Worm (Caenorhabditis elegans): ENCODE measurements around the gene Y37A1A.3.

Y37A1A.3 gene

DNA sequence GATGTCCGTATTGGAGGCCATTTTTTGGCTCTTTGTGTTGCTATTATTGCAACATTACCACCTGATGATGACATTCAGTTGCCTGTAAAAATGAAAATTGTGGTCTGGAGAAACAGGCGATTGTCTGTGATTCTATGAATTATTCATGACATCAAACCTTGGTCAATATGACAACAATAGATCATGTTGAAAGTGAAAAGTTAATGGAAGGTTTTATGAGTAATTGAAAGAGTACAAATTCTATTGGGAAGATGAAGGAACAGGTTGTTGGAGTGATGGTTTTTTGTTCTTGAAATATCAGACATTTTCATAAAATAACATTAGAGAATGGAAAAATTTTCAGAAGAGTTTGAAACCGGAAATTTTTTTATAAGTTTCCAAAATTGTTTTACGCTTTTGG, at the start of gene Y37A1A.3:
TSS of gene Y37A1A.3 (minus strand) at position 101 of the 400 bp plus-strand sequence.
- peak; percentile 4 for TF ChIP-seq blmp-1 (tag; optimal IDR thresholded peaks at IDR 0.05; ENCODE audit: insufficient read depth)
- no peak for TF ChIP-seq nhr-21 (tag; optimal IDR thresholded peaks at IDR 0.05)
- TF ChIP-seq nhr-25 (tag; optimal IDR thresholded peaks at IDR 0.05): peak; percentile 22
- no peak for TF ChIP-seq sma-3 (GFP tag; optimal IDR thresholded peaks at IDR 0.05)

DNA sequence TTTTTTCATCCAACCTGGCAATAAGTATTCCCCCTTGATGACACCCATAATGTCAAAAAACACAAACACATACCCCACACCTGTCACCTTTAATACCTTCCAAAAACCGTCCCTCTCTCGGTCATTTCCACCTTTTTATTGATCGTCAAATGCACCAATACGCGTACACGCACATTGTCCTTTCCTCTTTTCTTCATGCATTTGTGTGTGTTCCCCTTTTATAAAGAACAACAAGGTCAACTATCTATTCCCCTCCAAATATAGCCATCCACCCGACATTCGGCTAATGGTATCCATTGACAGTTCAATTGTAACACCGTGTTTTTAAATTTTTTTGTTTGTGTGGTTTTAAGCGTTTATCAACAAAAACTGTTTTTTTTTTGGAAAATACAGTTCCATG, 42.5 kb upstream of the Y37A1A.3 start:
- TF ChIP-seq sma-3 (GFP tag; optimal IDR thresholded peaks at IDR 0.05) (no peak), F13H6.1 (tag; optimal IDR thresholded peaks at IDR 0.05) (no peak), unc-39 (tag; optimal IDR thresholded peaks at IDR 0.05) (no peak)

DNA sequence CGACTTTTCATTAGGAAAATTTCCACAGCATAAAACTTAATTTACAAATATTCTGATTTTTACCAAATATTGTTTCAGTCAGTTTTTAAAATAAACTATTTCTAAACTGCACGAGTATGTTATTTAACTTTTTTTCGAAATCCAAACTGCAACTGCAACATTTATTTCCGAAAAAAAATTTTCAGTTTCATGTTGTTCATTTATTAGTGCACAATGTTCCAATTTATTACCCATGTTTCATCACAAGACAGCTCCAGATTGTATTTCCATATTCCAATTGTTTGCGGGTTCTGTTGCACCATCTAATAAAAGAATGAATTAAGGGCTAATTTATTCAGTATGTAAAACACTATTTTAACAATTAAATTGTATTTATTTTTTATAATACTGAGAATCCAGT, 39.0 kb upstream of the Y37A1A.3 start:
- no peak for TF ChIP-seq elt-1 (tag; optimal IDR thresholded peaks at IDR 0.05)
- TF ChIP-seq zag-1 (tag; optimal IDR thresholded peaks at IDR 0.05): no peak
- no peak for TF ChIP-seq unc-39 (tag; optimal IDR thresholded peaks at IDR 0.05)
- no peak for TF ChIP-seq unc-55 (GFP tag; optimal IDR thresholded peaks at IDR 0.05)
- TF ChIP-seq nhr-11 (tag; optimal IDR thresholded peaks at IDR 0.05): no peak
- TF ChIP-seq aly-2 (tag; optimal IDR thresholded peaks at IDR 0.05): no peak
- TF ChIP-seq crh-2 (tag; optimal IDR thresholded peaks at IDR 0.05): no peak
- no peak for TF ChIP-seq nhr-77 (tag; optimal IDR thresholded peaks at IDR 0.05)
- TF ChIP-seq dmd-4 (tag; optimal IDR thresholded peaks at IDR 0.05): no peak
- TF ChIP-seq sma-3 (GFP tag; optimal IDR thresholded peaks at IDR 0.05): no peak
- TF ChIP-seq nhr-10 (tag; optimal IDR thresholded peaks at IDR 0.05): no peak

DNA sequence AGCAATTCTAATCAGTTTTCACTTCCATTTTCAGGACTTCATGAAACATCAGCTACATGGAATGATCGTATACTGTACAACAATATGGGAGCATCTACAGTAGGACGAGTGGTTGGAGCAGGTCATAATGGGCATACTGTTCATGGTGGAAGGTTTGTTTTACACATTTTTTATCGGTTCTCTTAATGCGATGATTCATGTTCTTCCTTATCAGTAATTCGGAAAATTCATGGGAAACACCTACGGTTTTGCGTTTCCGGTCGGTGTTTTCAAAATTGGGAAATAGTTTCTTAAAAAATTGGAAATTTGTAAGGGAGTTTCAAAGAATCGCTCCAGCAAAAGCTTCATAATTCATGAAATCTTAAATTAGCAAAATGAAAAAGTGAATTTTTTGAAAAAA, 38.2 kb upstream of the Y37A1A.3 start:
- TF ChIP-seq aly-2 (tag; optimal IDR thresholded peaks at IDR 0.05) (no peak), fos-1 (tag; optimal IDR thresholded peaks at IDR 0.05) (peak; percentile 85), nhr-77 (tag; optimal IDR thresholded peaks at IDR 0.05) (no peak), lin-13 (GFP tag; optimal IDR thresholded peaks at IDR 0.05) (no peak), mab-5 (tag; optimal IDR thresholded peaks at IDR 0.05) (no peak), nhr-12 (tag; optimal IDR thresholded peaks at IDR 0.05) (no peak)

DNA sequence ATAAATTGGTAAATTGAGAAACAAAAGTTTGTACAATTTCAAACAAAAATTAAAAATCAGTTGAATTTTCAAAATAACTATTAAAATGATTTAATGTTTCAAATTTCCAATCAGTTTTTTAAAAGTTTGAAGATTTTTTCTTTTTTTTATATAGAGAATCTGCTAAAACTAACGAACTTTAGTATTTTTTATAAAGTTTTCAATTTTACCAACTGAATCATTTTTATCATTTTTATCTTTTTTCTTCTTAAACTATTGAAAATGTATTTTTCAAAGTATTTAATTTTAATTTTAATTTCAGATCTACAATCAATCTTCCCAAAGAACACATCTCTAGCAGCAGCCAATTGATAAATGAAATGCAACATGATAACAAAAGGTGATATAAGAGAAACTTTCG, 31.4 kb upstream of the Y37A1A.3 start, which contains the start of gene Y37A1A.4:
TSS of gene Y37A1A.4 (plus strand) at position 301 of the 400 bp plus-strand sequence.
- TF ChIP-seq nhr-237 (tag; optimal IDR thresholded peaks at IDR 0.05) (no peak), ama-1 (optimal IDR thresholded peaks at IDR 0.05) (no peak), aly-2 (tag; optimal IDR thresholded peaks at IDR 0.05) (no peak), ztf-1 (GFP tag; conservative IDR thresholded peaks at IDR 0.05) (no peak), nhr-21 (tag; optimal IDR thresholded peaks at IDR 0.05) (no peak), mbf-1 (tag; optimal IDR thresholded peaks at IDR 0.05) (no peak), lin-13 (GFP tag; optimal IDR thresholded peaks at IDR 0.05) (no peak), unc-55 (GFP tag; optimal IDR thresholded peaks at IDR 0.05) (no peak), nhr-129 (tag; optimal IDR thresholded peaks at IDR 0.05) (no peak), snpc-4 (tag; optimal IDR thresholded peaks at IDR 0.05) (no peak), crh-2 (tag; optimal IDR thresholded peaks at IDR 0.05) (no peak), ztf-11 (tag; optimal IDR thresholded peaks at IDR 0.05) (no peak), skn-1 (tag; optimal IDR thresholded peaks at IDR 0.05) (no peak), sma-3 (GFP tag; optimal IDR thresholded peaks at IDR 0.05) (no peak), nhr-25 (tag; optimal IDR thresholded peaks at IDR 0.05) (no peak), blmp-1 (tag; optimal IDR thresholded peaks at IDR 0.05; ENCODE audit: insufficient read depth) (no peak), nhr-23 (tag; optimal IDR thresholded peaks at IDR 0.05) (no peak)

DNA sequence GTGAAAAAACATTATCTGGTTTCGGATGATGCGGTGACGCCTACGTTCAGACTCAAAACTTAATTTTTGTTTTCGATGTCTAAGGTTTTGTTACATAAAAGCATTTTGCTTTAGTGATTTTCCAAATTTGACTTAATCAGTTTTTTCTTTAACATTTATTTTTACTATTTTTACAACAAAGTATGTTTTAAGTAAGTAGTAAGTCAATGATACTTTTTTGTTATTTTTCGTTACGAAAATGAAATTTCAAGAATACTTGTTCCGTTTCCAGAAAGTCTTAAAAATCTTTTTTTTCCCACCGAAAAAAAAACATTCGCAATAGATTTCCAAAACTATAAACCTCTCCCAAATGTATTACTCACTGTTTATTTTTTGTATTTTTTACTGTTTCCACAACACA, 25.0 kb upstream of the Y37A1A.3 start:
- TF ChIP-seq R02D3.7 (tag; optimal IDR thresholded peaks at IDR 0.05) (no peak), nhr-23 (tag; optimal IDR thresholded peaks at IDR 0.05) (no peak), C34F6.9 (tag; optimal IDR thresholded peaks at IDR 0.05) (no peak), nhr-6 (tag; optimal IDR thresholded peaks at IDR 0.05) (no peak), aly-2 (tag; optimal IDR thresholded peaks at IDR 0.05) (no peak), mbf-1 (tag; optimal IDR thresholded peaks at IDR 0.05) (no peak), nhr-129 (tag; optimal IDR thresholded peaks at IDR 0.05) (no peak), egl-27 (tag; optimal IDR thresholded peaks at IDR 0.05) (no peak), unc-55 (GFP tag; optimal IDR thresholded peaks at IDR 0.05) (no peak), ZK546.5 (tag; optimal IDR thresholded peaks at IDR 0.05) (no peak), ceh-16 (tag; optimal IDR thresholded peaks at IDR 0.05) (no peak), lin-13 (GFP tag; optimal IDR thresholded peaks at IDR 0.05) (no peak), sma-9 (GFP tag; optimal IDR thresholded peaks at IDR 0.05) (no peak), sma-9 (tag; optimal IDR thresholded peaks at IDR 0.05) (no peak)

Data from whole organism, L2 larva.